Worm (Caenorhabditis elegans) whole organism, midembryonic: Measurements from ENCODE around the gene flp-7.

Source experiments
- T22C8.4 ChIP-seq: fragments of 200-800 bp; sonication (Bioruptor generic); IDR thresholded peaks from 2 replicates; pipeline ENCODE4 v1.3.6; 2022; ENCODE audit warnings: missing genetic modification characterization, missing compliant biosample characterization
- cog-1 ChIP-seq: sonication (generic microtip); optimal IDR thresholded peaks from 2 replicates; lab custom pipeline; 2016; ENCODE audit warnings: missing genetic modification characterization, missing compliant biosample characterization
- flt-1 ChIP-seq: fragments of 200-800 bp; sonication (Bioruptor generic); IDR thresholded peaks from 2 replicates; pipeline ENCODE4 v1.3.6; 2022; ENCODE audit warnings: missing genetic modification characterization, missing compliant biosample characterization
- klf-2 ChIP-seq: fragments of 200-800 bp; sonication (Bioruptor generic); conservative IDR thresholded peaks from 2 replicates; pipeline ENCODE4 v1.3.6; 2022; ENCODE audit warnings: missing genetic modification reagents, missing genetic modification characterization, missing compliant biosample characterization
- med-1 ChIP-seq: sonication (generic microtip); optimal IDR thresholded peaks from 2 replicates; lab custom pipeline; 2017; ENCODE audit warnings: missing genetic modification characterization, mild to moderate bottlenecking, missing compliant biosample characterization, antibody characterized with exemption, missing genetic modification reagents; ENCODE audit not compliant: insufficient read depth
- ref-1 ChIP-seq: fragments of 200-800 bp; sonication (Bioruptor generic); conservative IDR thresholded peaks from 2 replicates; pipeline ENCODE4 v1.3.6; 2022; ENCODE audit warnings: missing genetic modification reagents, missing genetic modification characterization, missing compliant biosample characterization
- tab-1 ChIP-seq: fragments of 200-800 bp; sonication (Bioruptor generic); IDR thresholded peaks from 2 replicates; pipeline ENCODE4 v1.3.6; 2022; ENCODE audit warnings: missing genetic modification characterization, missing compliant biosample characterization
- ztf-23 ChIP-seq: fragments of 200-800 bp; sonication (Bioruptor generic); IDR thresholded peaks from 2 replicates; pipeline ENCODE4 v1.3.6; 2022; ENCODE audit warnings: missing genetic modification reagents, missing genetic modification characterization, missing compliant biosample characterization
- ztf-29 ChIP-seq: fragments of 200-800 bp; sonication (Bioruptor generic); IDR thresholded peaks from 2 replicates; pipeline ENCODE4 v1.3.6; 2022; ENCODE audit warnings: missing genetic modification reagents, missing genetic modification characterization, missing compliant biosample characterization

flp-7 gene

ce11 chrX:5930822-5931221 lies 45.2 kb downstream of the flp-7 start, which contains the start of gene egl-6:
TSS of gene egl-6 (plus strand) at chrX:5931122.
- no peak for TF ChIP-seq cog-1 (tag; lab: Kevin White, UChicago)
- TF ChIP-seq ztf-23 (GFP tag; lab: Robert Waterston, UW): no peak
- no peak for TF ChIP-seq med-1
- no peak for TF ChIP-seq flt-1 (GFP tag; lab: Robert Waterston, UW)
- no peak for TF ChIP-seq klf-2 (GFP tag; lab: Robert Waterston, UW)
- TF ChIP-seq ref-1: no peak
- TF ChIP-seq tab-1 (GFP tag; lab: Robert Waterston, UW): no peak
- no peak for TF ChIP-seq ztf-29 (GFP tag; lab: Robert Waterston, UW)
- no peak for TF ChIP-seq T22C8.4 (GFP tag; lab: Robert Waterston, UW)

- no peak for TF ChIP-seq ztf-23 (GFP tag; lab: Robert Waterston, UW)
- no peak for TF ChIP-seq klf-2 (GFP tag; lab: Robert Waterston, UW)
- no peak for TF ChIP-seq med-1
- TF ChIP-seq flt-1 (GFP tag; lab: Robert Waterston, UW): no peak
- TF ChIP-seq T22C8.4 (GFP tag; lab: Robert Waterston, UW): no peak
- TF ChIP-seq cog-1 (tag; lab: Kevin White, UChicago): no peak
- TF ChIP-seq ref-1: no peak
- TF ChIP-seq ztf-29 (GFP tag; lab: Robert Waterston, UW): no peak
- no peak for TF ChIP-seq tab-1 (GFP tag; lab: Robert Waterston, UW)
These were observed 47.3 kb downstream of the flp-7 start for ce11 chrX:5932923-5933322.

DNA sequence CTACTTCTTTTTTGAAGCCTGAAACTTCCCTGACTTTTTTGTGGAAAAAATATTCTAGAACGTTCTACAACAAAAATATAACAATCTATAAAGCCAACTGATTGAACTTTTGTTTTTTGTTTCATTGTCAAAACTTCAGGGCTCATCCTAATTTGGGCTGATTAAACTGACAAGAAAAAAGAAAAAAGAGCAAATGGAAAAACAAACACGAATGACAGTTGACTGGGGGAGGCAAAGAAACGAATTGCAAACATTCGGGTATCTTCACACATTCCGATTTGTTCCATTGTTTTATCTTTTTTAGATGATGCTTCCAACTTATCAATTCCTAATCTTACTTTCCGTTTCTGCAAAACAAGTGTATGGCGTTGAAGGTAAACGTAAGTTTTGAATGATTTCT lies 49.8 kb downstream of the flp-7 start, which contains the start of gene C46F4.3:
Gene C46F4.3 (plus strand): TSS at position 301 of the 400 bp plus-strand sequence.
- TF ChIP-seq T22C8.4 (GFP tag; lab: Robert Waterston, UW) (no peak), ztf-29 (GFP tag; lab: Robert Waterston, UW) (no peak), tab-1 (GFP tag; lab: Robert Waterston, UW) (no peak), med-1 (no peak), cog-1 (tag; lab: Kevin White, UChicago) (no peak), ztf-23 (GFP tag; lab: Robert Waterston, UW) (no peak), ref-1 (no peak), flt-1 (GFP tag; lab: Robert Waterston, UW) (no peak), klf-2 (GFP tag; lab: Robert Waterston, UW) (no peak)
